Worm (Caenorhabditis elegans) whole organism, midembryonic: ENCODE data around the gene Y45F10C.4.
"Not testable (repeated sequence)": the region's sequence is repeated elsewhere in the genome, so short reads cannot be mapped to it uniquely, and the experiment has no call there.

Source experiments
- T22C8.4 ChIP-seq: fragments of 200-800 bp; sonication (Bioruptor generic); IDR thresholded peaks from 2 replicates; pipeline ENCODE4 v1.3.6; 2022; ENCODE audit warnings: missing genetic modification characterization, missing compliant biosample characterization
- cog-1 ChIP-seq: sonication (generic microtip); optimal IDR thresholded peaks from 2 replicates; lab custom pipeline; 2016; ENCODE audit warnings: missing genetic modification characterization, missing compliant biosample characterization
- flt-1 ChIP-seq: fragments of 200-800 bp; sonication (Bioruptor generic); IDR thresholded peaks from 2 replicates; pipeline ENCODE4 v1.3.6; 2022; ENCODE audit warnings: missing genetic modification characterization, missing compliant biosample characterization
- klf-2 ChIP-seq: fragments of 200-800 bp; sonication (Bioruptor generic); conservative IDR thresholded peaks from 2 replicates; pipeline ENCODE4 v1.3.6; 2022; ENCODE audit warnings: missing genetic modification reagents, missing genetic modification characterization, missing compliant biosample characterization
- med-1 ChIP-seq: sonication (generic microtip); optimal IDR thresholded peaks from 2 replicates; lab custom pipeline; 2017; ENCODE audit warnings: missing genetic modification characterization, mild to moderate bottlenecking, missing compliant biosample characterization, antibody characterized with exemption, missing genetic modification reagents; ENCODE audit not compliant: insufficient read depth
- ref-1 ChIP-seq: fragments of 200-800 bp; sonication (Bioruptor generic); conservative IDR thresholded peaks from 2 replicates; pipeline ENCODE4 v1.3.6; 2022; ENCODE audit warnings: missing genetic modification reagents, missing genetic modification characterization, missing compliant biosample characterization
- tab-1 ChIP-seq: fragments of 200-800 bp; sonication (Bioruptor generic); IDR thresholded peaks from 2 replicates; pipeline ENCODE4 v1.3.6; 2022; ENCODE audit warnings: missing genetic modification characterization, missing compliant biosample characterization
- ztf-23 ChIP-seq: fragments of 200-800 bp; sonication (Bioruptor generic); IDR thresholded peaks from 2 replicates; pipeline ENCODE4 v1.3.6; 2022; ENCODE audit warnings: missing genetic modification reagents, missing genetic modification characterization, missing compliant biosample characterization
- ztf-29 ChIP-seq: fragments of 200-800 bp; sonication (Bioruptor generic); IDR thresholded peaks from 2 replicates; pipeline ENCODE4 v1.3.6; 2022; ENCODE audit warnings: missing genetic modification reagents, missing genetic modification characterization, missing compliant biosample characterization

Y45F10C.4 gene

DNA sequence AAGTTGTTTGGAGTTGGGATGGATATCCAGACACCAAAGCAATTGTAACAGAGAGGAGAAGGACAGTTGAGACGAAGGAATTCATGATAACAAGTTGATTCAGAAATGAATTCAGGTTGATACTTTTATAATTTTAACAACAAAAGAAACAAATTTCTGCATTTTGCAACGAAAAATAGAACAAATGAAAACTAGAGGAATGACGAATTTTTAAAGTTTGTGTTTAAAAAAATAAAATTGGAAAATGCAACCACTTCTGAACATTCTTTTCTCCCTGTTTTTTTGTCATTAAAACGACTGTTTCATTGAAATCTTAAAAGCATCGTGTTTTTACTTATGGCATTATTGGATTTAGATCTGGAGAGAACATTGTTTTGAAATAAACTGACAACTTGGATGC lies 12.6 kb downstream of the Y45F10C.4 start, which contains the start of gene C08F11.12:
Gene C08F11.12 (minus strand): TSS at position 101 of the 400 bp plus-strand sequence.
- not testable (repeated sequence) for TF ChIP-seq cog-1; ztf-29 (GFP tag; lab: Robert Waterston, UW); ztf-23 (GFP tag; lab: Robert Waterston, UW)

ce11 chrIV:13650238-13650637 lies 13.8 kb downstream of the Y45F10C.4 start, which contains the start of gene C08F11.17:
Gene C08F11.17, minus strand, starts transcription at chrIV:13650338.
- no peak for TF ChIP-seq klf-2 (GFP tag; lab: Robert Waterston, UW)
- no peak for TF ChIP-seq med-1
- no peak for TF ChIP-seq tab-1
- no peak for TF ChIP-seq ztf-23 (GFP tag; lab: Robert Waterston, UW)
- TF ChIP-seq ztf-29 (GFP tag; lab: Robert Waterston, UW) = no peak

- no peak for TF ChIP-seq T22C8.4
- TF ChIP-seq ztf-29 (GFP tag; lab: Robert Waterston, UW) = no peak
- TF ChIP-seq med-1 = no peak
- TF ChIP-seq flt-1 = no peak
- no peak for TF ChIP-seq ztf-23 (GFP tag; lab: Robert Waterston, UW)
These were observed 14.9 kb downstream of the Y45F10C.4 start, which contains the start of gene C08F11.10 for ce11 chrIV:13649126-13649525. Gene C08F11.10, minus strand, starts transcription at chrIV:13649226.

ce11 chrIV:13647558-13647957 lies 16.4 kb downstream of the Y45F10C.4 start, which contains the start of gene ule-4:
Gene ule-4, minus strand, starts transcription at chrIV:13647658.
- TF ChIP-seq tab-1 (no peak), flt-1 (no peak), cog-1 (no peak), ref-1 (GFP tag; lab: Robert Waterston, UW) (no peak), T22C8.4 (no peak), ztf-29 (GFP tag; lab: Robert Waterston, UW) (no peak), klf-2 (GFP tag; lab: Robert Waterston, UW) (no peak), med-1 (no peak), ztf-23 (GFP tag; lab: Robert Waterston, UW) (no peak)

DNA sequence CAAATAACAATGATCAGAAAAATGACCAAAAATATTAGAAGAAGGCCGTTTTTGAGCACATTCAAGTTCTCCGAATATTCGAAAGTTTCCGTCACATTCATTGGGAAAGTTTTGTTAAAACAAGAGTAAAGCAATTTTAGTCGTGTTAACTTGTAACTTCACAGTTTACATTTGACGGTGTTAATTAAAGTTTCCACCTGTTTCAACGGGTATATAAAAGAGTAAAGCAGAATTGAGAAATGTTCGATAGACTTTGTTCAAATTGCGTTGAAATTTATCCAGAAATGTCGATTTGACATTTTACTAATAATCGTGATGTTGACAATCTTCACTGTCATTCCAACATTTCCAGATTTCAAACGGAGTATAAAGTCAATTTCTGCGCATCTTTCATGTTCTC lies 18.2 kb downstream of the Y45F10C.4 start, which contains the start of gene srz-29:
Gene srz-29 (minus strand): TSS at position 101 of the 400 bp plus-strand sequence.
- no peak for TF ChIP-seq flt-1
- no peak for TF ChIP-seq klf-2 (GFP tag; lab: Robert Waterston, UW)
- TF ChIP-seq cog-1 = no peak
- no peak for TF ChIP-seq med-1
- no peak for TF ChIP-seq ztf-29 (GFP tag; lab: Robert Waterston, UW)
- no peak for TF ChIP-seq T22C8.4
- TF ChIP-seq ztf-23 (GFP tag; lab: Robert Waterston, UW) = no peak
- TF ChIP-seq ref-1 (GFP tag; lab: Robert Waterston, UW) = no peak
- TF ChIP-seq tab-1 = no peak

DNA sequence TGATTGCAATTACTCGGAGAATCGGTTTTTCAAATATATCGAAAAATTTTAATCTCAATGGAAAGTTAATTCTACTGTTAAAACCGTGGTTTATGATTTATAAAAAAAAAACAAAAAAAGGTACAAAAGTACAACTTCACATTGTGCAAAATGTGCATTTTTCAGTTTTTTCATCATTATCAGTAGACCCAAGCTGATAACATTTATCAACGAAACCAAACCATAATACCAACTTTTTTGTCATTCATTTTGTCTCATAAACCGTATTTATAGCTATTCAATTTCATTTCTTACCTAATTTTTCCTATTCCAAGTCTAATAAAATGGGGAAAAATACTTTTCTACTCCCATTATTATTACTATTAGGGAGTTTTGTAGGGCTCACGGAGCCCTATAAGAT lies 25.0 kb downstream of the Y45F10C.4 start, which contains the start of gene ugt-22:
Gene ugt-22 (plus strand): TSS at position 234 of the 400 bp plus-strand sequence.
- TF ChIP-seq klf-2 (GFP tag; lab: Robert Waterston, UW) = no peak

- TF ChIP-seq tab-1 = no peak
- no peak for TF ChIP-seq cog-1
- TF ChIP-seq ref-1 (GFP tag; lab: Robert Waterston, UW) = no peak
- no peak for TF ChIP-seq ztf-29 (GFP tag; lab: Robert Waterston, UW)
- no peak for TF ChIP-seq med-1
- TF ChIP-seq flt-1 = no peak
- no peak for TF ChIP-seq ztf-23 (GFP tag; lab: Robert Waterston, UW)
- no peak for TF ChIP-seq klf-2 (GFP tag; lab: Robert Waterston, UW)
- TF ChIP-seq T22C8.4 = no peak
These were observed 27.0 kb downstream of the Y45F10C.4 start, which contains the start of gene C08F11.7 for ce11 chrIV:13636975-13637374. Gene C08F11.7, plus strand, starts transcription at chrIV:13637275.

DNA sequence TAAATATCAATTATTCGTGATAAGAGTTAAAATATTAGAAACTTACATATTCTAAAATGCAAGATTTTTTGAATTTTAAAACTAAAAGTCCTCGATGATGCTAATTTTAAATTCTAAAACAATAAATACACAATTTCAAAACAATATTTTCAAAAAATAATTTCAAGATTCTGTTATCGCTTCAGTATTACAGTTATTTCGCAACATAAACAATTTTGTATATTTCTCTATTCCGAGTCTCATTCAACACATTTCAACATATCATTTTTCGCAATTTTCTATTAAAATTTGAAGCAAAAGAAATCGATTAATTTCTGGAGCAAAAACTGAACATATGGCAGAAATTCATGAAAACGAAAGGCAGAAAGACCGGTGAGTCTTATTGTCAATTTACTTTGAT lies 30.8 kb downstream of the Y45F10C.4 start, which contains the start of gene fbxa-98:
Gene fbxa-98 (plus strand): TSS at position 243 of the 400 bp plus-strand sequence.
- no peak for TF ChIP-seq cog-1
- TF ChIP-seq ref-1 (GFP tag; lab: Robert Waterston, UW) = no peak
- TF ChIP-seq med-1 = no peak
- no peak for TF ChIP-seq T22C8.4
- TF ChIP-seq ztf-29 (GFP tag; lab: Robert Waterston, UW) = no peak
- TF ChIP-seq klf-2 (GFP tag; lab: Robert Waterston, UW) = no peak
- TF ChIP-seq tab-1 = no peak
- TF ChIP-seq flt-1 = no peak
- no peak for TF ChIP-seq ztf-23 (GFP tag; lab: Robert Waterston, UW)

DNA sequence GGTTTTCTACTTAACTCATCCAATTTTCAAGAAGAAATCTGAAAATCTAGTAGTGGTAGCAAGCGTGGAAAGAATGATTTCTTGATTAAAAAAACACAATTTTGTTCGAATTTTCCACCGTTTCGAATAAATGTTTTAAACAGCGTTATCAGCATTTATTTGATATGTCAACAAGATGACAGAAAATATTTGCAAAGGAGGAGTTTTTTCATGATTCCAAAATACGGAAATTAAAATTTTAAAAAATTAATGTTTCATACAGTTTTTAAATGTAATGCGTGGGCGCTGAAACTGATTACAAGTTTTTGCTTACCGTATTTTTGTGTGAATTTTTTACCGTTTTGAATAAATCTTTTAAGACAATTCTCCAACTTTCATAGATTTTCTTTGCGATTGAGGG lies 31.4 kb downstream of the Y45F10C.4 start:
- no peak for TF ChIP-seq ref-1 (GFP tag; lab: Robert Waterston, UW)

- TF ChIP-seq cog-1 (no peak), med-1 (no peak)
These were observed 37.5 kb downstream of the Y45F10C.4 start, which contains the start of gene sru-21 for ce11 chrIV:13626469-13626868. Gene sru-21, plus strand, starts transcription at chrIV:13626769.

DNA sequence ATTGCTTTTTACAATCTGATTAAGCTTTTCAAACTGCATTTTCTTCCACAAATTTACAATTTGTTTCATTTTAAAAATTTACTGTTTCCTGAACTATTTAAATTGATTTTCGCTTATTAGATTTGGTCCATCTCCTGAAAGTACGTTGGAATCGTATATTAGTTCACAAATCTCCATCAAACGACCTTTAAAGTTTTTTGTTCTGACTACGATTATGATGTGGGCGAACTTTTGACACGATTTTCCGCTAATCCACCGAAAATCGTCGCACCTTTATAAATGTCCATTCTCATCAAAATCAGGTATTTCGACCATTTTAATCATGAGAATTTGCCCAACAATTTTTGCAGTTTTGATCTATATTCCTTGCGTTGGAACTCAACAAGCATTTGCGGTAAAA lies 40.5 kb downstream of the Y45F10C.4 start, which contains the start of gene C08F11.1:
Gene C08F11.1 (plus strand): TSS at position 301 of the 400 bp plus-strand sequence.
- no peak for TF ChIP-seq T22C8.4
- no peak for TF ChIP-seq ref-1 (GFP tag; lab: Robert Waterston, UW)
- TF ChIP-seq klf-2 (GFP tag; lab: Robert Waterston, UW) = no peak
- TF ChIP-seq ztf-23 (GFP tag; lab: Robert Waterston, UW) = no peak

ce11 chrIV:13619203-13619602 lies 44.8 kb downstream of the Y45F10C.4 start, which contains the start of gene C08F11.3:
Gene C08F11.3, plus strand, starts transcription at chrIV:13619503.
- TF ChIP-seq cog-1 (no peak), ztf-23 (GFP tag; lab: Robert Waterston, UW) (no peak), ref-1 (GFP tag; lab: Robert Waterston, UW) (no peak), T22C8.4 (no peak), flt-1 (no peak), ztf-29 (GFP tag; lab: Robert Waterston, UW) (no peak), tab-1 (no peak), med-1 (no peak), klf-2 (GFP tag; lab: Robert Waterston, UW) (no peak)
